Worm (Caenorhabditis elegans): Measurements from ENCODE around the gene C33E10.8.

Gene C33E10.8

ce11 chrX:17294019-17294418 is 609 bp downstream of the C33E10.8 start:
- TF ChIP-seq ref-2 (tag; optimal IDR thresholded peaks at IDR 0.05) = no peak

ce11 chrX:17288378-17288777 is 6.2 kb downstream of the C33E10.8 start:
- TF ChIP-seq syd-9 (tag; optimal IDR thresholded peaks at IDR 0.05) (no peak), dve-1 (tag; optimal IDR thresholded peaks at IDR 0.05) (no peak)

ce11 chrX:17256769-17257168 is 37.9 kb downstream of the C33E10.8 start, which contains the start of gene Y40C7B.4:
Gene Y40C7B.4, minus strand, starts transcription at chrX:17256787.
- peak; percentile 75 for TF ChIP-seq elt-2 (tag; optimal IDR thresholded peaks at IDR 0.05)
- no peak for TF ChIP-seq hlh-15 (tag; optimal IDR thresholded peaks at IDR 0.05)
- no peak for TF ChIP-seq hlh-8 (tag; optimal IDR thresholded peaks at IDR 0.05)
- no peak for TF ChIP-seq ztf-16 (tag; optimal IDR thresholded peaks at IDR 0.05)

- TF ChIP-seq elt-2 (tag; optimal IDR thresholded peaks at IDR 0.05) = peak; percentile 21
Observed at ce11 chrX:17255750-17256149, 38.9 kb downstream of the C33E10.8 start.

ce11 chrX:17247260-17247659 is 47.4 kb downstream of the C33E10.8 start:
- no peak for TF ChIP-seq nhr-11 (tag; optimal IDR thresholded peaks at IDR 0.05)
- peak; percentile 60 for TF ChIP-seq elt-2 (tag; optimal IDR thresholded peaks at IDR 0.05)

Data from whole organism, late embryonic.